Fruit fly (Drosophila melanogaster) Kc167 (cell line): ENCODE measurements around the gene BoYb.

Experiments
- Myc ChIP-seq: fragments of >200 bp; optimal IDR thresholded peaks from 2 replicates; lab custom pipeline; 2017; ENCODE audit warnings: missing external identifiers
- Sin3A ChIP-seq: fragments of >200 bp; optimal IDR thresholded peaks from 2 replicates; lab custom pipeline; 2018; ENCODE audit warnings: missing external identifiers
- h ChIP-seq: fragments of >200 bp; optimal IDR thresholded peaks from 3 replicates; lab custom pipeline; 2018; ENCODE audit warnings: missing external identifiers
- insv ChIP-seq: fragments of >200 bp; optimal IDR thresholded peaks from 3 replicates; lab custom pipeline; 2018; ENCODE audit warnings: missing external identifiers
- psq ChIP-seq: fragments of >200 bp; optimal IDR thresholded peaks from 2 replicates; lab custom pipeline; 2017; ENCODE audit warnings: missing external identifiers
- ttk ChIP-seq: sonication (Bioruptor generic); optimal IDR thresholded peaks from 2 replicates; lab custom pipeline; 2017; ENCODE audit warnings: missing external identifiers

DNA sequence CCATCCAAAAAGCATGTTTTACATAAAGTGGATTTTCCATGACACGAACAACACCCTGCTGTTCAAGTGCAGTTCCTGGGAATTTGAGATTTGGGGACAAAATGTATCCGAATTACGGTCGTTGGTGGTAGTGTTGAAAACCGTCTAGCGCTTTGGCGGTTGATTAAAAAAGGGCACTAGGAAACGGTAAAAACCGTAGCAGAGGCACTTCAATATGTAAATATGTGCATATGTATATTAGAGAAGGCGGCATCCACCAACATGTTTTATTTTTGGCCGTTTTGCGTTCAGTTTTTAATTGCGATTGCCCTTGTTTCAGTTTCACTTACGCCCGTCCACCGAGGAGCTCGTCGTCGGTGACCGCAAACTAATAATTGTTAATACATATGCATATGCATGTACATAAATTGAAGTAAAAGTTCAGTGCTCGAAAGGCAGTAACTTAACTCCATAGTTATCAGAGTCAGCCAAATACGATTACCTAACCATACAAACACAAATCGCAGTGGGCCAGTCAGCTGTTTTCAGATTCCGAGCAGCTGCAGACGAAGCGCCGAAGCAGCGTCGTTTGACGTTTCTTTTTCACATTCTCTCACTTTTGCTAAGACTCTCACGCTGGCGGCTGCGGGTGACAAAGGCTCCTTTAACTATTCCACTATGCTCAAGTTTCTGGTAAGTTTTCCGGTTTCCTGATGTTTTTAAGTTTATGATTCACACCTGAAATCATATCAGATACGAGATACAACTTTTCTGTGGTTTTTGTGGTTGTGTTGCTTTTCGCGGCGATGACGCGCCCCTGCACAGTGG lies 37.3 kb upstream of the BoYb start, which contains the start of gene CG33170:
- TF ChIP-seq Sin3A (lab: Kevin White, UChicago) (no peak), ttk (lab: Kevin White, UChicago) (no peak), psq (no peak), Myc (lab: Kevin White, UChicago) (no peak), h (lab: Kevin White, UChicago) (no peak), insv (lab: Kevin White, UChicago) (no peak)
